Worm (Caenorhabditis elegans) whole organism, L4 larva: ENCODE results near the gene eri-3.

ENCODE experiments used
- R02D3.7 ChIP-seq: fragments of 150-350 bp; sonication (generic microtip); optimal IDR thresholded peaks from 3 replicates; lab custom pipeline; 2014; ENCODE audit warnings: missing biosample characterization, missing genetic modification characterization
- attf-4 ChIP-seq: sonication (generic microtip); optimal IDR thresholded peaks from 3 replicates; lab custom pipeline; 2017; ENCODE audit warnings: missing biosample characterization, missing genetic modification characterization
- lsy-2 ChIP-seq, 2 experiments: fragments of 150-350 bp in 1 of 2; sonication (generic microtip) in 1 of 2; optimal IDR thresholded peaks; 2 replicates each; lab custom pipeline; 2014 to 2017; ENCODE audit warnings: missing biosample characterization in 2 of 2, missing genetic modification characterization in 2 of 2
- nhr-111 ChIP-seq: fragments of 200-800 bp; sonication (Bioruptor generic); optimal IDR thresholded peaks from 2 replicates; lab custom pipeline; 2018; ENCODE audit warnings: mild to moderate bottlenecking, missing genetic modification characterization, missing compliant biosample characterization
- nhr-237 ChIP-seq: sonication (generic microtip); optimal IDR thresholded peaks from 2 replicates; lab custom pipeline; 2017; ENCODE audit warnings: missing biosample characterization, missing genetic modification characterization
- nhr-76 ChIP-seq: fragments of 150-350 bp; optimal IDR thresholded peaks from 2 replicates; lab custom pipeline; 2014; ENCODE audit warnings: missing biosample characterization, missing genetic modification characterization
- pha-4 ChIP-seq, 2 experiments: fragments of 150-350 bp in 1 of 2; fragments of 200-800 bp in 1 of 2; sonication (Bioruptor generic) in 1 of 2; IDR thresholded peaks in 1 of 2; optimal IDR thresholded peaks in 1 of 2; 2 replicates each; pipeline versions ENCODE4 v1.3.6 to Lab custom; 2014 to 2022; ENCODE audit warnings: missing genetic modification characterization in 2 of 2, missing genetic modification reagents in 2 of 2, missing biosample characterization in 1 of 2, missing compliant biosample characterization in 1 of 2
- skn-1 ChIP-seq: fragments of 150-350 bp; optimal IDR thresholded peaks from 2 replicates; lab custom pipeline; 2014; ENCODE audit warnings: missing biosample characterization, missing genetic modification characterization
- tra-1 ChIP-seq: fragments of 200-800 bp; sonication (Bioruptor generic); IDR thresholded peaks from 2 replicates; pipeline ENCODE4 v1.3.6; 2022; ENCODE audit warnings: missing genetic modification reagents, missing genetic modification characterization, missing compliant biosample characterization
- unc-39 ChIP-seq: sonication (generic microtip); optimal IDR thresholded peaks from 2 replicates; lab custom pipeline; 2017; ENCODE audit warnings: missing biosample characterization, missing genetic modification characterization
- unc-62 ChIP-seq, 3 experiments: fragments of 150-350 bp in 1 of 3; sonication (generic microtip); optimal IDR thresholded peaks in 2 of 3; peaks in 1 of 3; 1 replicate in 1 of 3; 2 replicates in 2 of 3; lab custom pipeline; 2014 to 2017; ENCODE audit warnings: missing biosample characterization in 3 of 3, missing genetic modification characterization in 3 of 3, missing genetic modification reagents in 3 of 3, missing genotype in 1 of 3
- ztf-11 ChIP-seq: fragments of 150-350 bp; optimal IDR thresholded peaks from 2 replicates; lab custom pipeline; 2014; ENCODE audit warnings: missing biosample characterization, missing genetic modification characterization

DNA sequence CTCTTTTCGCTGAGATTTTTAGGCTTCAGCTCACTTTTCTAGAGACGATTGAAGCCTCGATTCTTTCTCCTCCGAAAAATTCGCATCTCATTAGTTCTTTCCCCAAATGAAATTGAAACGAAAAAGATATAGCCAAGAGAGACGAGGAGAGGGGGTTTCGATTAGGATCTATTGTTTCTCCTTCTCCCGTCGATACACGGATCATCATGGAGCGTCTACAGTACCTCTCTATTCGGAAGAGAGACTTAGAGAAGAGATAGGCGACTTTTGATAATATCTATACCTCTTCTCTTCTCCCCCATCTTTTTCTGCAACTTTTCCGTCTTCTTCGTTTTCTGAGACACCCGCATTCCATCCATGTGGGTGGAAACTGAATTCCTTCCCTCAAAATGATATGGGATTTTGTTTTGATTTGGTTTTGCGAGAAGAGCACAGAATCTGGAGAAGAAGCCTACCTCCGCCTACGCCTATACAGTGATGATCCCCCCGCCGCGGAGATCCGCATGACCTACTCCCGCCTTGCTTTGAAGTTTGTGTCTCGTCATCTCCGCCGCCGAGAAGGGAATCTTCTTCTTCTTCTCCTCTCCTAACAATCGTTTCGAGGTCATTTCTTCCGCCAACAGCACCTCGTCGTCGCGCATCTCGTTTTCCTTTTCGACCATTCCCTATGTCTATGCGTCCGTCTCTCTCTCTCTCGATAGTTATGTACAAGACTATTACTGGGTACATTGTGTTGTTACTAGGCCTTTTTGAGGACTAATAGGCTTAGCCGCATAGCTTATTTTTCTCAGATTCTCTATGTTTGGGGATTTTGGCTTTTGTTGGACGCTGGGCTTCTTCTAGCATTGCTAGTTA lies 18.6 kb downstream of the eri-3 start:
- TF ChIP-seq attf-4 (tag; lab: Kevin White, UChicago) (no peak), nhr-237 (no peak), nhr-111 (GFP tag; lab: Kevin White, UChicago) (no peak), unc-39 (no peak), pha-4 (GFP tag; IDR thresholded peaks at IDR 0.05; lab: Robert Waterston, UW) (peak; percentile 23; the same call in 1 of the 2 replicates), pha-4 (tag; optimal IDR thresholded peaks at IDR 0.05; lab: Kevin White, UChicago) (no peak), skn-1 (no peak), ztf-11 (tag; lab: Kevin White, UChicago) (no peak), R02D3.7 (tag; lab: Kevin White, UChicago) (no peak), nhr-76 (tag; lab: Kevin White, UChicago) (no peak), lsy-2 (tag; optimal IDR thresholded peaks at IDR 0.05; lab: Kevin White, UChicago) (peak in 1 of 2 experiments; percentile 2), unc-62 (GFP tag; optimal IDR thresholded peaks at IDR 0.05 in 1 of 2; lab: Kevin White, UChicago) (peak in 1 of 2 experiments; percentile 72), unc-62 (tag; optimal IDR thresholded peaks at IDR 0.05; lab: Kevin White, UChicago) (no peak), tra-1 (GFP tag; lab: Robert Waterston, UW) (0 out of 2 replicates have a peak, but pooled peaks have one; percentile 6)
